Fruit fly (Drosophila melanogaster): ENCODE results near the gene CG5376.

DNA sequence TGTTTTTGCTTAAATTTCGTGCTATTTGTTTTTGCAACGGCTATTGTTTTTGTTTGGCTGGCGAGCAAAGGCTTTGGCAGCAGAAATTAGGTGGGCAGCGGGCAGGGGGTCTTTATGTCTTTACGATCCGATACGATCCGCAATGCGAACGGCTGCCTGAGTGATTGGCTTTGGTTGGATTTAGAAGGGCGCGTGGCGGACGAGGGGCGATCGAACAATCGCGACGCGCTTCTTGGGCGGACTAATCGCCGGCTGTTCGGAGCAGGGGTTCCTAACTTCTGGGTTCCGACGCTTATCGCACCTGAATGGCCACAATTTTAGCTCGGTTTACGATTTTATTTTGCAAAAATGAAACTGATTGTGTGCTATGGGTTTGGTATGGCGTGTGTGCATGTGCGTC lies 38.4 kb upstream of the CG5376 start:
- TF ChIP-seq h (optimal IDR thresholded peaks at IDR 0.05) (no peak), psq (optimal IDR thresholded peaks at IDR 0.05) (no peak), Sin3A (optimal IDR thresholded peaks at IDR 0.05) (no peak)

Measured in Kc167 (cell line).